Worm (Caenorhabditis elegans) whole organism, late embryonic: Measurements from ENCODE around the gene C47G2.4.

Source experiments
- C38D4.7 ChIP-seq: fragments of 200-800 bp; sonication (Bioruptor generic); optimal IDR thresholded peaks from 2 replicates; lab custom pipeline; 2018; ENCODE audit warnings: mild to moderate bottlenecking, missing genetic modification characterization, moderate library complexity, missing compliant biosample characterization
- F13H6.1 ChIP-seq: sonication (generic microtip); optimal IDR thresholded peaks from 2 replicates; lab custom pipeline; 2016; ENCODE audit warnings: missing genetic modification characterization, missing compliant biosample characterization
- K09A11.1 ChIP-seq: sonication (generic microtip); optimal IDR thresholded peaks from 2 replicates; lab custom pipeline; 2017; ENCODE audit warnings: antibody characterized with exemption, mild to moderate bottlenecking, missing genetic modification characterization, missing compliant biosample characterization; ENCODE audit not compliant: insufficient read depth
- Y22D7AL.16 ChIP-seq: sonication (generic microtip); optimal IDR thresholded peaks from 2 replicates; lab custom pipeline; 2016; ENCODE audit warnings: missing genetic modification characterization, missing compliant biosample characterization
- ahr-1 ChIP-seq: sonication (generic microtip); optimal IDR thresholded peaks from 2 replicates; lab custom pipeline; 2016; ENCODE audit warnings: missing genetic modification characterization, missing compliant biosample characterization
- ama-1 ChIP-seq: fragments of 150-350 bp; optimal IDR thresholded peaks from 2 replicates; lab custom pipeline; 2014
- ceh-14 ChIP-seq: sonication (generic microtip); optimal IDR thresholded peaks from 2 replicates; lab custom pipeline; 2016; ENCODE audit warnings: missing genotype, missing genetic modification characterization, missing compliant biosample characterization
- ceh-18 ChIP-seq: sonication (generic microtip); optimal IDR thresholded peaks from 2 replicates; lab custom pipeline; 2016; ENCODE audit warnings: missing genetic modification characterization, missing compliant biosample characterization
- ceh-19 ChIP-seq: fragments of 200-800 bp; sonication (Bioruptor generic); optimal IDR thresholded peaks from 2 replicates; lab custom pipeline; 2018; ENCODE audit warnings: mild to moderate bottlenecking, missing genetic modification characterization, missing compliant biosample characterization
- ceh-2 ChIP-seq: sonication (generic microtip); optimal IDR thresholded peaks from 2 replicates; lab custom pipeline; 2016; ENCODE audit warnings: missing genotype, missing genetic modification characterization, missing compliant biosample characterization
- ceh-22 ChIP-seq: sonication (generic microtip); optimal IDR thresholded peaks from 2 replicates; lab custom pipeline; 2017; ENCODE audit warnings: missing biosample characterization, missing genetic modification characterization
- ceh-30 ChIP-seq: fragments of 150-350 bp; optimal IDR thresholded peaks from 2 replicates; lab custom pipeline; 2014; ENCODE audit warnings: missing biosample characterization, missing genetic modification characterization
- ceh-31 ChIP-seq: sonication (generic microtip); optimal IDR thresholded peaks from 2 replicates; lab custom pipeline; 2016; ENCODE audit warnings: missing genetic modification characterization, missing compliant biosample characterization
- ceh-34 ChIP-seq: sonication (generic microtip); optimal IDR thresholded peaks from 2 replicates; lab custom pipeline; 2016; ENCODE audit warnings: mild to moderate bottlenecking, missing genetic modification characterization, missing compliant biosample characterization
- ceh-48 ChIP-seq: sonication (generic microtip); optimal IDR thresholded peaks from 2 replicates; lab custom pipeline; 2016; ENCODE audit warnings: missing genetic modification characterization, inconsistent platforms, missing compliant biosample characterization
- ceh-6 ChIP-seq: fragments of 200-800 bp; sonication (Bioruptor generic); optimal IDR thresholded peaks from 2 replicates; lab custom pipeline; 2018; ENCODE audit warnings: mild to moderate bottlenecking, missing genetic modification characterization, missing compliant biosample characterization
- ceh-9 ChIP-seq: sonication (generic microtip); optimal IDR thresholded peaks from 2 replicates; lab custom pipeline; 2016; ENCODE audit warnings: mild to moderate bottlenecking, missing genetic modification characterization, inconsistent platforms, missing compliant biosample characterization
- dmd-4 ChIP-seq: sonication (generic microtip); optimal IDR thresholded peaks from 2 replicates; lab custom pipeline; 2016; ENCODE audit warnings: borderline replicate concordance, missing genetic modification characterization, missing compliant biosample characterization
- dve-1 ChIP-seq: sonication (generic microtip); optimal IDR thresholded peaks from 2 replicates; lab custom pipeline; 2017; ENCODE audit warnings: antibody characterized with exemption, mild to moderate bottlenecking, missing genetic modification characterization, missing compliant biosample characterization
- elt-2 ChIP-seq: sonication (generic microtip); optimal IDR thresholded peaks from 2 replicates; lab custom pipeline; 2016; ENCODE audit warnings: missing genetic modification reagents, missing genetic modification characterization, missing compliant biosample characterization
- elt-4 ChIP-seq: sonication (generic microtip); optimal IDR thresholded peaks from 2 replicates; lab custom pipeline; 2016; ENCODE audit warnings: missing genetic modification characterization, missing compliant biosample characterization
- eyg-1 ChIP-seq: sonication (generic microtip); optimal IDR thresholded peaks from 2 replicates; lab custom pipeline; 2016; ENCODE audit warnings: missing genotype, missing genetic modification characterization, missing compliant biosample characterization
- fax-1 ChIP-seq: sonication (generic microtip); optimal IDR thresholded peaks from 2 replicates; lab custom pipeline; 2016; ENCODE audit warnings: missing genotype, missing genetic modification characterization, missing compliant biosample characterization
- gmeb-2 ChIP-seq: sonication (generic microtip); optimal IDR thresholded peaks from 2 replicates; lab custom pipeline; 2016; ENCODE audit warnings: missing genetic modification characterization, inconsistent platforms, missing compliant biosample characterization
- hlh-15 ChIP-seq: sonication (generic microtip); optimal IDR thresholded peaks from 2 replicates; lab custom pipeline; 2016; ENCODE audit warnings: missing genetic modification characterization, missing compliant biosample characterization
- hlh-30 ChIP-seq: sonication (generic microtip); optimal IDR thresholded peaks from 2 replicates; lab custom pipeline; 2017; ENCODE audit warnings: antibody characterized with exemption, missing genetic modification characterization, missing compliant biosample characterization; ENCODE audit not compliant: insufficient read depth
- lin-11 ChIP-seq: fragments of 200-800 bp; sonication (Bioruptor generic); optimal IDR thresholded peaks from 2 replicates; lab custom pipeline; 2018; ENCODE audit warnings: mild to moderate bottlenecking, missing genetic modification characterization, missing compliant biosample characterization
- madf-2 ChIP-seq: sonication (generic microtip); optimal IDR thresholded peaks from 2 replicates; lab custom pipeline; 2017; ENCODE audit warnings: missing genetic modification characterization, missing compliant biosample characterization
- nfya-1 ChIP-seq: sonication (generic microtip); optimal IDR thresholded peaks from 2 replicates; lab custom pipeline; 2017; ENCODE audit warnings: missing genetic modification characterization, mild to moderate bottlenecking, missing compliant biosample characterization, antibody characterized with exemption, moderate library complexity
- nhr-11 ChIP-seq: fragments of 150-350 bp; optimal IDR thresholded peaks from 2 replicates; lab custom pipeline; 2014; ENCODE audit warnings: missing biosample characterization, missing genetic modification characterization
- odd-2 ChIP-seq: sonication (generic microtip); optimal IDR thresholded peaks from 2 replicates; lab custom pipeline; 2017; ENCODE audit warnings: antibody characterized with exemption, mild to moderate bottlenecking, missing genetic modification characterization, missing compliant biosample characterization
- pag-3 ChIP-seq: sonication (generic microtip); optimal IDR thresholded peaks from 2 replicates; lab custom pipeline; 2016; ENCODE audit warnings: missing compliant biosample characterization, missing genetic modification characterization, borderline replicate concordance
- pax-1 ChIP-seq: fragments of 150-350 bp; optimal IDR thresholded peaks from 2 replicates; lab custom pipeline; 2014; ENCODE audit warnings: missing biosample characterization, missing genetic modification characterization
- pha-4 ChIP-seq: fragments of 150-350 bp; optimal IDR thresholded peaks from 2 replicates; lab custom pipeline; 2018; ENCODE audit warnings: missing biosample characterization, missing genetic modification reagents, missing genetic modification characterization
- pros-1 ChIP-seq: fragments of 150-350 bp; optimal IDR thresholded peaks from 2 replicates; lab custom pipeline; 2014; ENCODE audit warnings: missing biosample characterization, missing genetic modification reagents, missing genetic modification characterization
- sox-2 ChIP-seq: fragments of 200-800 bp; sonication (Bioruptor generic); IDR thresholded peaks from 2 replicates; pipeline ENCODE4 v1.3.6; 2022; ENCODE audit warnings: missing genetic modification reagents, missing genetic modification characterization, missing compliant biosample characterization
- sox-4 ChIP-seq: sonication (generic microtip); optimal IDR thresholded peaks from 2 replicates; lab custom pipeline; 2017; ENCODE audit warnings: mild to moderate bottlenecking, missing genetic modification characterization, inconsistent platforms, missing compliant biosample characterization
- syd-9 ChIP-seq: sonication (generic microtip); optimal IDR thresholded peaks from 2 replicates; lab custom pipeline; 2016; ENCODE audit warnings: mild to moderate bottlenecking, missing genetic modification characterization, moderate library complexity, missing compliant biosample characterization
- tbx-2 ChIP-seq: sonication (generic microtip); optimal IDR thresholded peaks from 2 replicates; lab custom pipeline; 2016; ENCODE audit warnings: missing genetic modification characterization, missing compliant biosample characterization
- ttx-3 ChIP-seq: sonication (generic microtip); optimal IDR thresholded peaks from 2 replicates; lab custom pipeline; 2016; ENCODE audit warnings: missing genetic modification reagents, missing genetic modification characterization, missing compliant biosample characterization
- unc-3 ChIP-seq, 2 experiments: fragments of 200-800 bp in 1 of 2; sonication (Bioruptor generic) in 1 of 2; sonication (generic microtip) in 1 of 2; conservative IDR thresholded peaks in 1 of 2; optimal IDR thresholded peaks in 1 of 2; 2 replicates each; pipeline versions ENCODE4 v1.3.6 to Lab custom; 2016 to 2022; ENCODE audit warnings: missing compliant biosample characterization in 2 of 2, missing genetic modification characterization in 2 of 2, missing genetic modification reagents in 1 of 2
- unc-42 ChIP-seq: sonication (generic microtip); optimal IDR thresholded peaks from 2 replicates; lab custom pipeline; 2016; ENCODE audit warnings: missing genotype, missing genetic modification characterization, missing compliant biosample characterization
- unc-55 ChIP-seq: sonication (generic microtip); optimal IDR thresholded peaks from 2 replicates; lab custom pipeline; 2017; ENCODE audit warnings: missing biosample characterization, missing genetic modification reagents, missing genetic modification characterization
- zip-5 ChIP-seq: sonication (generic microtip); optimal IDR thresholded peaks from 2 replicates; lab custom pipeline; 2016; ENCODE audit warnings: missing genetic modification characterization, missing compliant biosample characterization
- ztf-16 ChIP-seq: sonication (generic microtip); optimal IDR thresholded peaks from 2 replicates; lab custom pipeline; 2017; ENCODE audit warnings: missing genetic modification characterization, missing compliant biosample characterization

C47G2.4 gene

DNA sequence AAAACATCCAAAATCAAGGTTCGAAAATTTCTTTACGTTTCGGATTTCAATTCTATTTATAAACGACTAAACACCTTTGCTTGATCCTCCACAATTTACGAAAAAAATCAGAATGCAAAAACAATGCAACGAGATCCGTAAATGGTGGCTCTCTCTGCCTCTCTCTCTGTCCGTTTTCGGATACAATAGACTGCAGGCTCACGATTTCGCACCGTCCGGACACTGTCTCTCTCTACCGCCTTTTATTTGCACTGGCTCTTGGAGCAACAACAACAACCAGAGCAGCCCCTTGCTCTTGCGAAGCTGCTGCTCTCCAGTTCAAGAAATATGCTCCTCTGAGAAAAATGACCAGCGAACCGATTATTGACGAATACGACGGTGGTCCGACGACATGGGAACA lies 18.8 kb upstream of the C47G2.4 start, which contains the start of gene T24F1.7:
Gene T24F1.7 (plus strand): TSS at position 301 of the 400 bp plus-strand sequence.
- TF ChIP-seq ttx-3 (no peak), dmd-4 (tag; lab: Kevin White, UChicago) (no peak), pax-1 (tag; lab: Kevin White, UChicago) (no peak), ceh-14 (no peak), nhr-11 (tag; lab: Kevin White, UChicago) (no peak), fax-1 (tag; lab: Kevin White, UChicago) (no peak), hlh-15 (tag; lab: Kevin White, UChicago) (no peak), ceh-6 (GFP tag; lab: Kevin White, UChicago) (no peak), ceh-34 (tag; lab: Kevin White, UChicago) (no peak), gmeb-2 (no peak), ceh-19 (GFP tag; lab: Kevin White, UChicago) (no peak), ceh-22 (no peak), ceh-48 (tag; lab: Kevin White, UChicago) (no peak), syd-9 (tag; lab: Kevin White, UChicago) (no peak), unc-3 (GFP tag; conservative IDR thresholded peaks at IDR 0.05; lab: Robert Waterston, UW) (no peak), unc-3 (tag; optimal IDR thresholded peaks at IDR 0.05; lab: Kevin White, UChicago) (no peak), pros-1 (tag; lab: Kevin White, UChicago) (no peak), elt-4 (tag; lab: Kevin White, UChicago) (no peak)

DNA sequence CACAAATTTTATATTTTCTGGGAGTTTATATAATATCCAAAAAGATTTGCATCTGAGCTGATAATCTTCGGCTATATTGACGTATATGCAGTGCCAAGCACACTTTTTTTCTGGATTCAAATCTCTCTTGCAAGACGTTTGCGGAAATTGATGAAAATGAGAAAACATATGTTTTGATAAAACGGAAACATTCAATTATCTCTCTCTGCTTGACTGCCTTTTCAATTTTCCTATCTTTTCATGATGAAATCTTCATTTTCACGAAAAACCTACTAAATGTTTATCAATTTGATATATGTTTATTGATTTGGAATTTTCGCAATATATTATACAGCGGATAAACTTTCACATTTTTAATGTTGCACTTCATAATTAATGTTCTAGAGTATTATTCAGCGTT lies 14.5 kb upstream of the C47G2.4 start:
- no peak for TF ChIP-seq elt-4 (tag; lab: Kevin White, UChicago)
- no peak for TF ChIP-seq zip-5 (tag; lab: Kevin White, UChicago)
- no peak for TF ChIP-seq ceh-22

DNA sequence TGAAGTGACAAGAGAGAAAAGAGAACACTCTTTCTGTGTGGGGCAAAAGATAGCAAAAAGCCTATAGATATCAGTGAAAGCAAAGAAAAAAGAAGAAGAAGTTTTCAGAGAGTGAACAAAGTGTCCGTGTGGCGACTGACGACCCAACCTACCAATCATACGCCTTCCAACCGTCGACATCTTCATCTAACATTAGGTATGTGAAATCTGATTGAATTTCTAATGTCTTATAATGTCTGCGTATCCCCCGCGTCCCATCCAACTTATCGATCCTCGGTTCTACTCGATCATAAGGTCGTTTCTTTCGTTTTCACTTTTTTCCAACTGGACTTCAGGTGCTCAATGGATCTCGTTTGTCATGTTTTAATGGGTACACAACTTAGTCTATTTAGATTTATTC lies 13.9 kb upstream of the C47G2.4 start:
- TF ChIP-seq sox-2 (GFP tag; lab: Robert Waterston, UW): no peak
- no peak for TF ChIP-seq C38D4.7 (GFP tag; lab: Kevin White, UChicago)
- TF ChIP-seq elt-2: no peak
- TF ChIP-seq dve-1 (tag; lab: Kevin White, UChicago): no peak
- TF ChIP-seq pag-3 (tag; lab: Kevin White, UChicago): no peak
- TF ChIP-seq unc-3 (GFP tag; conservative IDR thresholded peaks at IDR 0.05; lab: Robert Waterston, UW): no peak
- no peak for TF ChIP-seq unc-3 (tag; optimal IDR thresholded peaks at IDR 0.05; lab: Kevin White, UChicago)
- no peak for TF ChIP-seq F13H6.1

DNA sequence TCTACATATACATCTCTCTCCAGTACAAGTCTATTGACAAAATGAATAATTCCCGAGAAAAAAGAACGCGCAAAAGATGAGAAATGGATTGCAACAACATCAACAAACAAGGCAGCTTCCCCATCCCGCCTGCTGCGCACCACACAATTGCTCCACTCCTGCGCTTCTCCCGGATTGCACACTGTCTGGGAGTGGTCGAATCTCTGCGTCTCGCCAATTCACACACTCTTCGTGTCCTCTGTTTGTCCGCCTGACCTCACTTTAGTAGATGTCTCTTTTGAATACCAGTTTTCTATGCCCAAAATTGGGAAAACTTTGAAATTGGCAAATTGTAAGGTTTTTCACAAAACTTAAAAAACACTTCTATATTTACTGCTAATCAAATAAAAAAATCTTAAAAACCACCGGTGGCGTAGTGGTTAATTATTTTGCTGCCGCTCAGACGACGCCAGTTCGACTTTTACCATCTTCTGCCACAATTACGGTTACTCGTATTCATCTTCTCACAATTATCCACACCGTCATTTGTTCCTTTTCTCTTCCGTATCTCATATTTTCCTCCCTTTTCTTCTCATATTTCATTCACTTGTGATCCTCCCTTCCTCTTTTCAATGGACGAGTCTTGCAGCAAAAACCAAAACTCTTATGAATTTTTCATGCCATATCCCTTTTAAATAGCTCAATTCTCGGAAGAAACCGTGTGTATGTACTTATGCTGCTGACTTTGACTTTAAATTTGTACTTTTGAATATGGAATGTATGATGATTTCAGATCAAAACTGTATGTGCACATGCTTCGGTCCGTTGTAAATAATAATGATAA lies 12.4 kb upstream of the C47G2.4 start, which contains the start of gene rsf-1:
Gene rsf-1 (plus strand): TSS at position 773 of the 823 bp plus-strand sequence.
- TF ChIP-seq eyg-1 (tag; lab: Kevin White, UChicago): no peak
- no peak for TF ChIP-seq dve-1 (tag; lab: Kevin White, UChicago)
- no peak for TF ChIP-seq K09A11.1 (tag; lab: Kevin White, UChicago)
- TF ChIP-seq ceh-9: no peak
- TF ChIP-seq hlh-30: peak; percentile 7
- no peak for TF ChIP-seq lin-11
- no peak for TF ChIP-seq pha-4 (tag; lab: Kevin White, UChicago)
- no peak for TF ChIP-seq ceh-30 (tag; lab: Kevin White, UChicago)
- TF ChIP-seq nfya-1 (tag; lab: Kevin White, UChicago): peak; percentile 35
- TF ChIP-seq ahr-1 (tag; lab: Kevin White, UChicago): no peak
- peak; percentile 27 for TF ChIP-seq ceh-31
- no peak for TF ChIP-seq ama-1
- TF ChIP-seq unc-42: peak; percentile 16
- TF ChIP-seq fax-1 (tag; lab: Kevin White, UChicago): no peak
- no peak for TF ChIP-seq ztf-16 (tag; lab: Kevin White, UChicago)
- no peak for TF ChIP-seq odd-2
- no peak for TF ChIP-seq madf-2 (tag; lab: Kevin White, UChicago)
- TF ChIP-seq unc-55: no peak
- no peak for TF ChIP-seq sox-4 (tag; lab: Kevin White, UChicago)
- TF ChIP-seq tbx-2 (tag; lab: Kevin White, UChicago): peak; percentile 37
- TF ChIP-seq ceh-34 (tag; lab: Kevin White, UChicago): peak; percentile 52
- TF ChIP-seq pros-1 (tag; lab: Kevin White, UChicago): no peak
- TF ChIP-seq ceh-22: no peak
- no peak for TF ChIP-seq gmeb-2
- TF ChIP-seq ceh-18 (tag; lab: Kevin White, UChicago): peak; percentile 21
- TF ChIP-seq Y22D7AL.16 (tag; lab: Kevin White, UChicago): no peak
- TF ChIP-seq ceh-2: no peak
- TF ChIP-seq, all 69 proteins: peak for 7
